Worm (Caenorhabditis elegans) whole organism, late embryonic: ENCODE results near the gene F14H12.7.

ENCODE experiments used
- F13H6.1 ChIP-seq: sonication (generic microtip); optimal IDR thresholded peaks from 2 replicates; lab custom pipeline; 2016; ENCODE audit warnings: missing genetic modification characterization, missing compliant biosample characterization
- ama-1 ChIP-seq: fragments of 150-350 bp; optimal IDR thresholded peaks from 2 replicates; lab custom pipeline; 2014
- lim-6 ChIP-seq: sonication (generic microtip); optimal IDR thresholded peaks from 2 replicates; lab custom pipeline; 2016; ENCODE audit warnings: missing genetic modification characterization, missing compliant biosample characterization
- lin-11 ChIP-seq: fragments of 200-800 bp; sonication (Bioruptor generic); optimal IDR thresholded peaks from 2 replicates; lab custom pipeline; 2018; ENCODE audit warnings: mild to moderate bottlenecking, missing genetic modification characterization, missing compliant biosample characterization
- mec-3 ChIP-seq: sonication (generic microtip); optimal IDR thresholded peaks from 2 replicates; lab custom pipeline; 2016; ENCODE audit warnings: borderline replicate concordance, missing genetic modification characterization, missing compliant biosample characterization
- nfya-1 ChIP-seq: sonication (generic microtip); optimal IDR thresholded peaks from 2 replicates; lab custom pipeline; 2017; ENCODE audit warnings: missing genetic modification characterization, mild to moderate bottlenecking, missing compliant biosample characterization, antibody characterized with exemption, moderate library complexity
- syd-9 ChIP-seq: sonication (generic microtip); optimal IDR thresholded peaks from 2 replicates; lab custom pipeline; 2016; ENCODE audit warnings: mild to moderate bottlenecking, missing genetic modification characterization, moderate library complexity, missing compliant biosample characterization

DNA sequence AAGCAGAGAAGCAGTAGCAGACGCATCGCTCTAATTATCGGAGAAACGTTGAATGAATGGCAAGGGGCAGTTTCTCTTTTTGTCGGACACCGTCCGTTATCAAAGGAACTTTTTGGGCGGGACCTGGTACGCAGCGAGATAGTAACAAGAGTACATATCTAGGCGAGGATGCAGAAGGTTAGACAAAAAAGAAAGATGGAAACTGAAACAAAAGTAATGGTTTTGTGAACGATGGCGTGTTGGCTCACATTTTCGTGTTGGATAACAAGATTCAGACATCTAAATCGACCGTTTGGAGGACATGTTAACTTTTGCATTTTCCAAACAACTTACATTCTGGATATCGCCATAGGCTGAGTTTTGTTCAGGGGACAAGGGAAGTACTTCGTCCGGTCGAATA is 5.0 kb downstream of the F14H12.7 start, which contains the start of gene F14H12.6:
- TF ChIP-seq lin-11 (no peak), ama-1 (lab: Kevin White, UChicago) (no peak), F13H6.1 (tag; lab: Kevin White, UChicago) (no peak), nfya-1 (tag; lab: Kevin White, UChicago) (no peak), lim-6 (tag; lab: Kevin White, UChicago) (no peak), mec-3 (tag; lab: Kevin White, UChicago) (no peak), syd-9 (tag; lab: Kevin White, UChicago) (no peak)
